Worm (Caenorhabditis elegans): ENCODE data around the gene psf-1.

Gene psf-1

DNA sequence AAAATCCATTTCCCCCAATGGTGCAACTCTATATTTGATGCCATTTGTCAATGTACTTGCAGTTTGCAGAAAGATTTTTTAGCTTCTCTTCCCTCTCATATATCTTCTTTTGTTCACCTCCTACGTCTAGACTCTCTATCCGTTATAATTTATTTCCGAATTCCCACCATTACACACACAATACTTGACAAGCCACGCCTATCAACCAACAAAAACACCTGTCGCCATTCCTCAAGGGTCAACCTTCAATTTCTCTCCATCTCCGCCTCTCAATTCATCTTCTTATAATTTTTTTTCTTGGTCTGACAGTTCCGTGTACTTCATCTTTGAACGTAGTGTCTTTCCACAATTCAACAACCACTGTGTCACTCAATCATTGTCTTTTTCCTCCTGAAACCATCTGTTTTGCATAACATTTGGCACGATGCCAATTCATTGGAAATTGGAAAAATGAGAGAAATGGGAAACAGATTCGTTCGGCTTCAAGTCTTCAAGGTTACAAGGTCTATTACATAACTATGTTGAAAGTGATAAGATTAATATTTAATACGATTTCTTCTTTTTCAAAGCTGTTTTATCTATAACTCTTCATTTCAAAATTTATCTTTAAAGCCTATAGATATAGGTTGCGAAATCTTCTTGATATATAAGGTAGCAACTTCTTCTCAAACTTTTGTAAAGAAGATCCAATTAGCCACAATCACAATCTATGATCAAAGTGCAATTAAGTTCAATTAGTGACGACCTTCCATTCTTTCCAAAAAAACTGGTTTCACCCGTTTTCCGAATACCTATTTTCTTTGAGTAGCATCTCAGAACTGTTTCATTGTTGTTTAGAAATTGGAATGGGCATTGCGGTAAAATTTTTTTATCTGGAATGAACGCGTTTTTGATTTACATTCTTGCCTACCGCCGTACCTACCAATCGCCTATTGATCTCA lies 18.4 kb downstream of the psf-1 start:
- TF ChIP-seq mab-5 (tag; optimal IDR thresholded peaks at IDR 0.05): peak; percentile 65
- TF ChIP-seq nhr-129 (tag; optimal IDR thresholded peaks at IDR 0.05): no peak
- no peak for TF ChIP-seq zag-1 (tag; optimal IDR thresholded peaks at IDR 0.05)
- TF ChIP-seq R02D3.7 (tag; optimal IDR thresholded peaks at IDR 0.05): no peak
- no peak for TF ChIP-seq nhr-6 (tag; optimal IDR thresholded peaks at IDR 0.05)
- TF ChIP-seq nhr-25 (tag; optimal IDR thresholded peaks at IDR 0.05): peak; percentile 54
- TF ChIP-seq sma-9 (GFP tag; optimal IDR thresholded peaks at IDR 0.05): peak; percentile 30
- TF ChIP-seq sma-9 (tag; optimal IDR thresholded peaks at IDR 0.05): no peak
- TF ChIP-seq snpc-4 (tag; optimal IDR thresholded peaks at IDR 0.05): no peak
- no peak for TF ChIP-seq alr-1 (tag; optimal IDR thresholded peaks at IDR 0.05)
- no peak for TF ChIP-seq nhr-12 (tag; optimal IDR thresholded peaks at IDR 0.05)

DNA sequence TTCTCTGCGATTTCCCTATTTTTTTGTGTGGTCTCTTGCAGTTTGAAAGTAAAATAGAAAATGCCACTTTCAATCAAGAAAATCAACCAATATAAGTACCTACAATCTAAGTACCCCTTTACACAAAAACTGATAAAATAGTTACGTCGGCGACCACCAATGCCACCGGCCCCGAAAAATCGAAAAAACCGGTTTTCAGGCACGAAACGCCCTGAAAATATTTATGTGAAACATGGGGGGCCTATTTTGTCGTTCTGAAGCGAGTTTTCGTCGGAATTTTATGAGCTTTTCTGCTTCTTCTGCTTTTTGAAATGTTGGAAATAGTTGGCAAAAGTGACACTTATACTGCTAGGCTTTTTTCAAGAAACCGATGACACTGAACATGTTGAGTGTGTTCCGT lies 20.1 kb downstream of the psf-1 start:
- TF ChIP-seq nhr-11 (tag; optimal IDR thresholded peaks at IDR 0.05) (no peak), egl-27 (tag; optimal IDR thresholded peaks at IDR 0.05) (no peak), lin-11 (tag; optimal IDR thresholded peaks at IDR 0.05) (no peak), elt-1 (tag; optimal IDR thresholded peaks at IDR 0.05) (no peak), nhr-21 (tag; optimal IDR thresholded peaks at IDR 0.05) (no peak), ceh-82 (tag; optimal IDR thresholded peaks at IDR 0.05) (no peak), unc-55 (GFP tag; optimal IDR thresholded peaks at IDR 0.05) (no peak), nhr-25 (tag; optimal IDR thresholded peaks at IDR 0.05) (no peak), ztf-1 (GFP tag; conservative IDR thresholded peaks at IDR 0.05) (no peak), sma-3 (GFP tag; optimal IDR thresholded peaks at IDR 0.05) (no peak), mdl-1 (tag; optimal IDR thresholded peaks at IDR 0.05) (no peak), mab-5 (tag; optimal IDR thresholded peaks at IDR 0.05) (no peak), aly-2 (tag; optimal IDR thresholded peaks at IDR 0.05) (no peak), snpc-4 (tag; optimal IDR thresholded peaks at IDR 0.05) (no peak), lin-13 (GFP tag; optimal IDR thresholded peaks at IDR 0.05) (no peak), sma-9 (GFP tag; optimal IDR thresholded peaks at IDR 0.05) (no peak), sma-9 (tag; optimal IDR thresholded peaks at IDR 0.05) (no peak), ZK546.5 (tag; optimal IDR thresholded peaks at IDR 0.05) (no peak), dmd-4 (tag; optimal IDR thresholded peaks at IDR 0.05) (no peak), peb-1 (tag; optimal IDR thresholded peaks at IDR 0.05) (no peak), fos-1 (tag; optimal IDR thresholded peaks at IDR 0.05) (no peak)

ce11 chrII:9989533-9989932 lies 21.1 kb downstream of the psf-1 start:
- no peak for TF ChIP-seq nhr-23 (tag; optimal IDR thresholded peaks at IDR 0.05)
- TF ChIP-seq F13H6.1 (tag; optimal IDR thresholded peaks at IDR 0.05): peak; percentile 25
- peak; percentile 37 for TF ChIP-seq C34F6.9 (tag; optimal IDR thresholded peaks at IDR 0.05)
- no peak for TF ChIP-seq fos-1 (tag; optimal IDR thresholded peaks at IDR 0.05)

ce11 chrII:9990812-9991211 lies 22.3 kb downstream of the psf-1 start, which contains the start of gene lec-3:
Gene lec-3, plus strand, starts transcription at chrII:9991112.
- TF ChIP-seq alr-1 (tag; optimal IDR thresholded peaks at IDR 0.05) (no peak), nhr-6 (tag; optimal IDR thresholded peaks at IDR 0.05) (no peak)

DNA sequence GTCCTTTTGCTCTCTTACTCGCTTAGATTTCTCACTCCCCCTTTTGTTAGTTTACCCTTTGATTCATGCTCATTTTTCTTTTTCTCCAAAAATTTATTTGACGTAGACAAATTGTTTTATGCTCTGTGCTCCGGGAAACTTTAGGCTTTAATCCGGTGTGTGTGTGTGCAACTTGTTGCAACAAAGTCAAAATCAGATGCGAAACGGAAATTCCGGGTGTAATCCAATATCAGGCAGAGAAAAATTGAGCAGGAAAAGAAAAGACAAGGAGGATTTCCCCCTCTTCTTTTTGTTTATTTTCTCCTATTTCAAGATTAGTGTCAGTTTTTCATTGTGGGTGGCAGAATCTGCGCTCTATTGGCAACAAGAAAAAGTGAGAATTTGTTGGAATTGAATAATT lies 24.0 kb downstream of the psf-1 start:
- TF ChIP-seq sma-9 (GFP tag; optimal IDR thresholded peaks at IDR 0.05): peak; percentile 22
- no peak for TF ChIP-seq sma-9 (tag; optimal IDR thresholded peaks at IDR 0.05)
- no peak for TF ChIP-seq zag-1 (tag; optimal IDR thresholded peaks at IDR 0.05)
- no peak for TF ChIP-seq mbf-1 (tag; optimal IDR thresholded peaks at IDR 0.05)
- TF ChIP-seq F13H6.1 (tag; optimal IDR thresholded peaks at IDR 0.05): peak; percentile 38
- no peak for TF ChIP-seq nhr-77 (tag; optimal IDR thresholded peaks at IDR 0.05)
- TF ChIP-seq lin-11 (tag; optimal IDR thresholded peaks at IDR 0.05): no peak
- no peak for TF ChIP-seq mdl-1 (tag; optimal IDR thresholded peaks at IDR 0.05)

DNA sequence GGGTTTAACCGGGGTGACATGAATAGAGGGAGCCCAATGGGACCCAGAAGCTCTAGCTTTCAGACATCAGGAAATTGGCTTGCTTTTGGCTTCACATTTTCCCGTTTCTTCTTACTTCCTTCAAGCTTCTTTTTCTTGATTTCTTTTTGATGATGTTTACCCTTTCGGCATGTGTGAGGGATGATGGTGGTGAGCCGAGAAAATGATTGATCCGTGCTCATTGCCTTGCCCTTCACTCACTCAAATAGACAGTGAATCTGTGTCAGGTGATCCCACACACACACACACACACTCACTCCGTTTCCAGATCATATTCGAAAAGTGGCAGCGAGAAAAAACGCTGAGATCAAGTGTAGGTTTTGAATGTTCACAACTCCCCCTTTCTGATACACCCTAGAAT lies 26.2 kb downstream of the psf-1 start:
- no peak for TF ChIP-seq alr-1 (tag; optimal IDR thresholded peaks at IDR 0.05)
- no peak for TF ChIP-seq mdl-1 (tag; optimal IDR thresholded peaks at IDR 0.05)
- no peak for TF ChIP-seq mab-5 (tag; optimal IDR thresholded peaks at IDR 0.05)
- TF ChIP-seq skn-1 (tag; optimal IDR thresholded peaks at IDR 0.05): no peak
- TF ChIP-seq nhr-237 (tag; optimal IDR thresholded peaks at IDR 0.05): no peak
- TF ChIP-seq ceh-16 (tag; optimal IDR thresholded peaks at IDR 0.05): no peak
- no peak for TF ChIP-seq lin-13 (GFP tag; optimal IDR thresholded peaks at IDR 0.05)
- no peak for TF ChIP-seq snpc-4 (tag; optimal IDR thresholded peaks at IDR 0.05)
- no peak for TF ChIP-seq gmeb-1 (tag; optimal IDR thresholded peaks at IDR 0.05)
- TF ChIP-seq nhr-77 (tag; optimal IDR thresholded peaks at IDR 0.05): no peak
- no peak for TF ChIP-seq unc-55 (GFP tag; optimal IDR thresholded peaks at IDR 0.05)
